Worm (Caenorhabditis elegans): ENCODE measurements around the gene daf-4.

DNA sequence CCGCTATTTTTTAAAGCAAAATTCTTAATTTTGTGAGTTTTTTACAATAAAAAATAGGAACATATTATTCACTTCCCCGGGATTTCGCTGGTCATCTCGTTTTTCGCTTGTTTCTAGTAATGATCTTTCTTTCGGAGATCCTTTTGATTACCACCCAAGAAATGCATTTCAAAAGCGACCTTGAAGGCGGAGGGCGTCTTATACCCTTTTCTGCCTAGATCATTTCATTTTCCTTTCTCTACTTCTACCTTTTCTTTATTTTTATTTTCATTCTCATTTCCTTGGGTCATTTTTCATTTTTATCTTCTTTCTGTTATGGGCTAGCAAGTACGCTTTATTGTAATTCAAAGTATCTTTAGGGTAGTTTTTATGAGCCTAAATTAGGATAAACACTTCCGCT, 4.7 kb upstream of the daf-4 start:
- TF ChIP-seq dao-5 (tag; optimal IDR thresholded peaks at IDR 0.05) = no peak
- TF ChIP-seq W03F9.2 (tag; optimal IDR thresholded peaks at IDR 0.05) = no peak
